Fruit fly (Drosophila melanogaster) whole organism, larva: ENCODE results near the gene PolG2.

Source experiments
- noc ChIP-seq: fragments of 200-800 bp; sonication (Bioruptor generic); optimal IDR thresholded peaks from 3 replicates; lab custom pipeline; 2019; ENCODE audit warnings: missing biosample characterization, mild to moderate bottlenecking, missing genetic modification characterization, moderate library complexity

Gene PolG2

dm6 chr2L:13807097-13807496, 25.8 kb downstream of the PolG2 start:
- TF ChIP-seq noc (tag; lab: Kevin White, UChicago), result peak; percentile 32

dm6 chr2L:13805170-13805569, 27.7 kb downstream of the PolG2 start:
- no peak for TF ChIP-seq noc (tag; lab: Kevin White, UChicago)

dm6 chr2L:13804561-13805067, 28.3 kb downstream of the PolG2 start:
- TF ChIP-seq noc (tag; lab: Kevin White, UChicago), result no peak

- no peak for TF ChIP-seq noc (tag; lab: Kevin White, UChicago)
Measured at dm6 chr2L:13803805-13804560, 28.9 kb downstream of the PolG2 start.

dm6 chr2L:13803032-13803661, 29.8 kb downstream of the PolG2 start, which contains the start of gene CAH1:
TSS of gene CAH1 (plus strand) at chr2L:13803626.
- no peak for TF ChIP-seq noc (tag; lab: Kevin White, UChicago)

dm6 chr2L:13802075-13802639, 30.7 kb downstream of the PolG2 start:
- no peak for TF ChIP-seq noc (tag; lab: Kevin White, UChicago)

- TF ChIP-seq noc (tag; lab: Kevin White, UChicago), result peak; percentile 46
Measured at dm6 chr2L:13801166-13801565, 31.7 kb downstream of the PolG2 start.

- no peak for TF ChIP-seq noc (tag; lab: Kevin White, UChicago)
Measured at dm6 chr2L:13793405-13793804, 39.5 kb downstream of the PolG2 start, which contains the start of gene Sec71. TSS of gene Sec71 (plus strand) at chr2L:13793521.

- TF ChIP-seq noc (tag; lab: Kevin White, UChicago), result no peak
Measured at dm6 chr2L:13790715-13791114, 42.2 kb downstream of the PolG2 start, which contains the start of gene CG16863. TSS of gene CG16863 (plus strand) at chr2L:13790959.

- TF ChIP-seq noc (tag; lab: Kevin White, UChicago), result peak; percentile 10
Measured at dm6 chr2L:13784155-13784681, 48.7 kb downstream of the PolG2 start, which contains the start of gene CG16890. TSS of gene CG16890 (minus strand) at chr2L:13784338.

dm6 chr2L:13783264-13784154, 49.4 kb downstream of the PolG2 start, which contains the start of gene Eato:
TSS of gene Eato (plus strand) at chr2L:13784084.
- TF ChIP-seq noc (tag; lab: Kevin White, UChicago), result no peak
